Fruit fly (Drosophila melanogaster) whole organism, prepupa: ENCODE results near the gene Dnaaf6.

Experiments used
- CG15336 ChIP-seq: fragments of 200-800 bp; sonication (Bioruptor generic); IDR thresholded peaks from 2 replicates; pipeline ENCODE4 v1.3.6; 2022; ENCODE audit warnings: missing biosample characterization, missing genetic modification characterization
- CG31627 ChIP-seq: fragments of 200-800 bp; sonication (Bioruptor generic); optimal IDR thresholded peaks from 3 replicates; lab custom pipeline; 2016; ENCODE audit warnings: missing biosample characterization, missing genetic modification characterization
- CG8632 ChIP-seq: fragments of 200-800 bp; sonication (Bioruptor generic); optimal IDR thresholded peaks from 3 replicates; lab custom pipeline; 2016; ENCODE audit warnings: missing biosample characterization, missing genetic modification characterization
- CG9139 ChIP-seq: fragments of 200-800 bp; sonication (Bioruptor generic); optimal IDR thresholded peaks from 3 replicates; lab custom pipeline; 2017; ENCODE audit warnings: missing biosample characterization, mild to moderate bottlenecking, missing genetic modification characterization
- Ets21C ChIP-seq: fragments of 200-800 bp; sonication (Bioruptor generic); optimal IDR thresholded peaks from 3 replicates; lab custom pipeline; 2016; ENCODE audit warnings: missing biosample characterization, missing genetic modification characterization
- Gug ChIP-seq: fragments of 200-800 bp; sonication (Bioruptor generic); IDR thresholded peaks from 2 replicates; pipeline ENCODE4 v1.3.6; 2022; ENCODE audit warnings: missing biosample characterization, missing genetic modification characterization
- Hr39 ChIP-seq: fragments of 200-800 bp; sonication (Bioruptor generic); optimal IDR thresholded peaks from 2 replicates; lab custom pipeline; 2016; ENCODE audit warnings: missing biosample characterization, missing genetic modification characterization
- Hr4 ChIP-seq: fragments of 200-800 bp; sonication (Bioruptor generic); optimal IDR thresholded peaks from 3 replicates; lab custom pipeline; 2016; ENCODE audit warnings: missing biosample characterization, missing genetic modification characterization
- Sox15 ChIP-seq: fragments of 200-800 bp; sonication (Bioruptor generic); optimal IDR thresholded peaks from 3 replicates; lab custom pipeline; 2016; ENCODE audit warnings: missing biosample characterization, missing genetic modification characterization
- net ChIP-seq: fragments of 200-800 bp; sonication (Bioruptor generic); optimal IDR thresholded peaks from 3 replicates; lab custom pipeline; 2016; ENCODE audit warnings: missing biosample characterization, missing genetic modification characterization

DNA sequence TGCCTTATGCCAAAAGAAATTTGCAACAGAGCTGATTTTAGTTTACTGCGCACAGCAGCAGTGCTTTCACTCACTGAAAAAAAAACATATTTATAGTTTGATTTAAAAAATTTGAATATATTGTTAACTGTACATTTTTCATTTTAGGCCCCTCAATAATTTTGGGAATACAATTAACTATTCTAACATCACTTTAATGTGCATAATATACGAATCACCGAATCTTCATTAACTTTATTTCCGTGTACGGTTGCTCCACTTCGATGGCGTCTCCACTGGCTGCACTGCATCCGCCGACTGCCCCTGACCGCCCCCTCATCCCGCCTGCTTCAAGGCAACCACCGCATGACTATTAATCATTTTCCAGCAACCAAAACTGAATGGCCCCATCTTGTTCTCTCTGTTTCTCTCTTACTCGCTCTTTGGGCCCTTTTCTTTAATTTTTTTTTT, 47.8 kb upstream of the Dnaaf6 start:
- TF ChIP-seq Gug (GFP tag; lab: Robert Waterston, UW) (peak; percentile 88), CG8632 (GFP tag; lab: Kevin White, UChicago) (peak; percentile 91), Sox15 (peak; percentile 83), Ets21C (GFP tag; lab: Kevin White, UChicago) (peak; percentile 72), CG9139 (peak; percentile 85), CG31627 (GFP tag; lab: Kevin White, UChicago) (peak; percentile 85), CG15336 (peak; percentile 91), Hr39 (GFP tag; lab: Kevin White, UChicago) (peak; percentile 82), net (GFP tag; lab: Kevin White, UChicago) (peak; percentile 89), Hr4 (GFP tag; lab: Kevin White, UChicago) (peak; percentile 90)
